Fruit fly (Drosophila melanogaster): ENCODE data around the gene Pdss2.

Gene Pdss2

dm6 chr3L:21009405-21010120, 18.2 kb upstream of the Pdss2 start (continued):
- TF ChIP-seq CG2116 (GFP tag; optimal IDR thresholded peaks at IDR 0.05) (peak; percentile 20), h (optimal IDR thresholded peaks at IDR 0.05) (no peak), da (GFP tag; optimal IDR thresholded peaks at IDR 0.05) (no peak), Kr (GFP tag; optimal IDR thresholded peaks at IDR 0.05) (no peak), az2 (GFP tag; optimal IDR thresholded peaks at IDR 0.05) (peak; percentile 31), CG12299 (tag; optimal IDR thresholded peaks at IDR 0.05) (no peak), pan (optimal IDR thresholded peaks at IDR 0.05) (no peak), pan (GFP tag; optimal IDR thresholded peaks at IDR 0.05 in 1 of 2, IDR thresholded peaks at IDR 0.05 in 1 of 2) (peak in 1 of 2 experiments; percentile 79), stwl (tag; optimal IDR thresholded peaks at IDR 0.05) (no peak), CoRest (tag; optimal IDR thresholded peaks at IDR 0.05) (peak; percentile 22), Nf-YA (GFP tag; IDR thresholded peaks at IDR 0.05) (0 out of 2 replicates have a peak, but pooled peaks have one; percentile 49), CG7271 (tag; optimal IDR thresholded peaks at IDR 0.05) (no peak), CG13775 (GFP tag; optimal IDR thresholded peaks at IDR 0.05) (peak; percentile 35), Doc3 (GFP tag; IDR thresholded peaks at IDR 0.05; ENCODE audit: partially characterized antibody) (no peak), CG3163 (GFP tag; optimal IDR thresholded peaks at IDR 0.05) (peak; percentile 55), CG17385 (GFP tag; optimal IDR thresholded peaks at IDR 0.05) (peak; percentile 9), cas (GFP tag; IDR thresholded peaks at IDR 0.05) (no peak), pb (GFP tag; optimal IDR thresholded peaks at IDR 0.05) (no peak), Aef1 (GFP tag; IDR thresholded peaks at IDR 0.05) (peak; percentile 55), CG2889 (GFP tag; IDR thresholded peaks at IDR 0.05) (peak; percentile 70; the same call in 1 of the 3 replicates), CG11560 (tag; IDR thresholded peaks at IDR 0.05) (no peak), CG12219 (GFP tag; optimal IDR thresholded peaks at IDR 0.05) (no peak), Atf3 (GFP tag; optimal IDR thresholded peaks at IDR 0.05) (no peak), CG7839 (tag; optimal IDR thresholded peaks at IDR 0.05) (peak; percentile 41), CG30020 (tag; optimal IDR thresholded peaks at IDR 0.05) (no peak), stc (GFP tag; IDR thresholded peaks at IDR 0.05) (peak; percentile 72; the same call in 1 of the 2 replicates), CG17802 (tag; optimal IDR thresholded peaks at IDR 0.05) (no peak), CG17328 (GFP tag; IDR thresholded peaks at IDR 0.05) (peak; percentile 60), CG34376 (GFP tag; optimal IDR thresholded peaks at IDR 0.05) (peak; percentile 38), CG11085 (GFP tag; IDR thresholded peaks at IDR 0.05) (no peak), mam (GFP tag; optimal IDR thresholded peaks at IDR 0.05) (peak; percentile 60), CG17359 (tag; optimal IDR thresholded peaks at IDR 0.05) (peak; percentile 60), sqz (GFP tag; optimal IDR thresholded peaks at IDR 0.05) (peak; percentile 56), sob (GFP tag; IDR thresholded peaks at IDR 0.05) (peak; percentile 41; the same call in 1 of the 2 replicates), CG7357 (GFP tag; IDR thresholded peaks at IDR 0.05) (peak; percentile 34; the same call in 1 of the 3 replicates), NC2α (GFP tag; optimal IDR thresholded peaks at IDR 0.05) (no peak), vvl (GFP tag; IDR thresholded peaks at IDR 0.05) (peak; percentile 85), ind (GFP tag; optimal IDR thresholded peaks at IDR 0.05) (peak; percentile 44), Jarid2 (GFP tag; optimal IDR thresholded peaks at IDR 0.05) (no peak), CG4360 (GFP tag; IDR thresholded peaks at IDR 0.05) (no peak; the same call in 1 of the 2 replicates), CG6813 (GFP tag; optimal IDR thresholded peaks at IDR 0.05) (peak; percentile 35), Gug (GFP tag; IDR thresholded peaks at IDR 0.05) (peak; percentile 38; the same call in 1 of the 4 replicates), tgo (GFP tag; IDR thresholded peaks at IDR 0.05) (peak; percentile 70), sisA (GFP tag; IDR thresholded peaks at IDR 0.05) (peak; percentile 63), CG10462 (GFP tag; optimal IDR thresholded peaks at IDR 0.05) (no peak), Atf6 (GFP tag; IDR thresholded peaks at IDR 0.05) (peak; percentile 75), tin (GFP tag; optimal IDR thresholded peaks at IDR 0.05) (peak; percentile 22), phol (tag; optimal IDR thresholded peaks at IDR 0.05) (peak; percentile 32), HLH54F (GFP tag; optimal IDR thresholded peaks at IDR 0.05) (peak; percentile 49), CG9609 (GFP tag; optimal IDR thresholded peaks at IDR 0.05) (peak; percentile 33), CG6654 (GFP tag; optimal IDR thresholded peaks at IDR 0.05) (no peak)
